Fruit fly (Drosophila melanogaster) whole organism, prepupa: ENCODE data around the gene Targ2.

ENCODE experiments used
- CG10631 ChIP-seq: fragments of 200-800 bp; sonication (Bioruptor generic); optimal IDR thresholded peaks from 2 replicates; lab custom pipeline; 2016; ENCODE audit warnings: missing biosample characterization, missing genetic modification characterization
- CG10669 ChIP-seq: fragments of 200-800 bp; sonication (Bioruptor generic); optimal IDR thresholded peaks from 3 replicates; lab custom pipeline; 2018; ENCODE audit warnings: missing biosample characterization, mild to moderate bottlenecking, missing genetic modification characterization, moderate library complexity
- CG11294 ChIP-seq: fragments of 200-800 bp; sonication (Bioruptor generic); IDR thresholded peaks from 2 replicates; pipeline ENCODE4 v1.3.6; 2022; ENCODE audit warnings: missing biosample characterization, missing genetic modification characterization
- CG11762 ChIP-seq: fragments of 200-800 bp; sonication (Bioruptor generic); optimal IDR thresholded peaks from 3 replicates; lab custom pipeline; 2016; ENCODE audit warnings: missing biosample characterization, missing genetic modification characterization; ENCODE audit not compliant: insufficient read depth
- CG11902 ChIP-seq: fragments of 200-800 bp; sonication (Bioruptor generic); optimal IDR thresholded peaks from 3 replicates; lab custom pipeline; 2016; ENCODE audit warnings: missing biosample characterization, missing genetic modification characterization
- CG1621 ChIP-seq: fragments of 200-800 bp; sonication (Bioruptor generic); optimal IDR thresholded peaks from 3 replicates; lab custom pipeline; 2018; ENCODE audit warnings: missing biosample characterization, mild to moderate bottlenecking, missing genetic modification characterization
- CG16779 ChIP-seq: fragments of 200-800 bp; sonication (Bioruptor generic); optimal IDR thresholded peaks from 3 replicates; lab custom pipeline; 2017; ENCODE audit warnings: missing biosample characterization, mild to moderate bottlenecking, missing genetic modification characterization
- CG3032 ChIP-seq: fragments of 200-800 bp; optimal IDR thresholded peaks from 2 replicates; lab custom pipeline; 2019; ENCODE audit warnings: missing biosample characterization, mild to moderate bottlenecking, missing genetic modification characterization, moderate library complexity
- CG32006 ChIP-seq: fragments of 200-800 bp; sonication (Bioruptor generic); optimal IDR thresholded peaks from 3 replicates; lab custom pipeline; 2017; ENCODE audit warnings: missing biosample characterization, mild to moderate bottlenecking, missing genetic modification characterization
- CG3919 ChIP-seq: fragments of 200-800 bp; sonication (Bioruptor generic); optimal IDR thresholded peaks from 3 replicates; lab custom pipeline; 2016; ENCODE audit warnings: missing biosample characterization, missing genetic modification characterization
- CG4318 ChIP-seq: fragments of 200-800 bp; sonication (Bioruptor generic); optimal IDR thresholded peaks from 3 replicates; lab custom pipeline; 2017; ENCODE audit warnings: missing biosample characterization, mild to moderate bottlenecking, missing genetic modification characterization
- CG6163 ChIP-seq: fragments of 200-800 bp; sonication (Bioruptor generic); IDR thresholded peaks from 3 replicates; pipeline ENCODE4 v1.3.6; 2022; ENCODE audit warnings: missing biosample characterization, missing genetic modification characterization
- CG6276 ChIP-seq: fragments of 200-800 bp; sonication (Bioruptor generic); optimal IDR thresholded peaks from 2 replicates; lab custom pipeline; 2017; ENCODE audit warnings: missing biosample characterization, mild to moderate bottlenecking, missing genetic modification characterization
- CG6808 ChIP-seq: fragments of 200-800 bp; sonication (Bioruptor generic); optimal IDR thresholded peaks from 3 replicates; lab custom pipeline; 2017; ENCODE audit warnings: missing biosample characterization, missing genetic modification characterization, mild to moderate bottlenecking, moderate library complexity, missing genetic modification reagents
- CG7368 ChIP-seq: fragments of 200-800 bp; sonication (Bioruptor generic); optimal IDR thresholded peaks from 3 replicates; lab custom pipeline; 2016; ENCODE audit warnings: missing biosample characterization, missing genetic modification characterization
- CG8319 ChIP-seq: fragments of 200-800 bp; sonication (Bioruptor generic); optimal IDR thresholded peaks from 3 replicates; lab custom pipeline; 2016; ENCODE audit warnings: missing biosample characterization, missing genetic modification characterization
- CG8632 ChIP-seq: fragments of 200-800 bp; sonication (Bioruptor generic); optimal IDR thresholded peaks from 3 replicates; lab custom pipeline; 2016; ENCODE audit warnings: missing biosample characterization, missing genetic modification characterization
- Eip75B ChIP-seq: fragments of 200-800 bp; sonication (Bioruptor generic); optimal IDR thresholded peaks from 3 replicates; lab custom pipeline; 2016; ENCODE audit warnings: missing biosample characterization, missing genetic modification characterization
- Eip78C ChIP-seq: fragments of 200-800 bp; sonication (Bioruptor generic); peaks from one replicate; lab custom pipeline; 2016; ENCODE audit warnings: missing biosample characterization, missing genetic modification characterization
- Eip93F ChIP-seq: fragments of 200-800 bp; sonication (Bioruptor generic); optimal IDR thresholded peaks from 2 replicates; lab custom pipeline; 2016; ENCODE audit warnings: missing biosample characterization, mild to moderate bottlenecking, missing genetic modification characterization
- Ets21C ChIP-seq: fragments of 200-800 bp; sonication (Bioruptor generic); optimal IDR thresholded peaks from 3 replicates; lab custom pipeline; 2016; ENCODE audit warnings: missing biosample characterization, missing genetic modification characterization
- Gug ChIP-seq: fragments of 200-800 bp; sonication (Bioruptor generic); IDR thresholded peaks from 2 replicates; pipeline ENCODE4 v1.3.6; 2022; ENCODE audit warnings: missing biosample characterization, missing genetic modification characterization
- Hr38 ChIP-seq: sonication (Bioruptor generic); optimal IDR thresholded peaks from 2 replicates; lab custom pipeline; 2016; ENCODE audit warnings: missing biosample characterization, missing genetic modification characterization
- Hr39 ChIP-seq: fragments of 200-800 bp; sonication (Bioruptor generic); optimal IDR thresholded peaks from 2 replicates; lab custom pipeline; 2016; ENCODE audit warnings: missing biosample characterization, missing genetic modification characterization
- Hr4 ChIP-seq: fragments of 200-800 bp; sonication (Bioruptor generic); optimal IDR thresholded peaks from 3 replicates; lab custom pipeline; 2016; ENCODE audit warnings: missing biosample characterization, missing genetic modification characterization
- Met ChIP-seq: fragments of 200-800 bp; sonication (Bioruptor generic); optimal IDR thresholded peaks from 3 replicates; lab custom pipeline; 2016; ENCODE audit warnings: missing biosample characterization, missing genetic modification characterization
- OdsH ChIP-seq: fragments of 200-800 bp; sonication (Bioruptor generic); optimal IDR thresholded peaks from 3 replicates; lab custom pipeline; 2016; ENCODE audit warnings: missing biosample characterization, missing genetic modification characterization
- Smox ChIP-seq: fragments of 200-800 bp; sonication (Bioruptor generic); optimal IDR thresholded peaks from 3 replicates; lab custom pipeline; 2016; ENCODE audit warnings: missing biosample characterization, missing genetic modification characterization
- Sox102F ChIP-seq: fragments of 200-800 bp; sonication (Bioruptor generic); optimal IDR thresholded peaks from 2 replicates; lab custom pipeline; 2016; ENCODE audit warnings: missing biosample characterization, mild to moderate bottlenecking, missing genetic modification characterization
- Sox15 ChIP-seq: fragments of 200-800 bp; sonication (Bioruptor generic); optimal IDR thresholded peaks from 3 replicates; lab custom pipeline; 2016; ENCODE audit warnings: missing biosample characterization, missing genetic modification characterization
- achi ChIP-seq: fragments of 200-800 bp; sonication (Bioruptor generic); optimal IDR thresholded peaks from 3 replicates; lab custom pipeline; 2016; ENCODE audit warnings: missing biosample characterization, missing genetic modification characterization
- acj6 ChIP-seq: fragments of 200-800 bp; sonication (Bioruptor generic); optimal IDR thresholded peaks from 3 replicates; lab custom pipeline; 2016; ENCODE audit warnings: missing biosample characterization, missing genetic modification characterization
- cyc ChIP-seq: fragments of 200-800 bp; sonication (Bioruptor generic); optimal IDR thresholded peaks from 3 replicates; lab custom pipeline; 2016; ENCODE audit warnings: missing biosample characterization, missing genetic modification characterization
- eg ChIP-seq: fragments of 200-800 bp; sonication (Bioruptor generic); IDR thresholded peaks from 3 replicates; pipeline ENCODE4 v1.3.6; 2022; ENCODE audit warnings: missing biosample characterization, missing genetic modification characterization
- fd59A ChIP-seq: fragments of 200-800 bp; sonication (Bioruptor generic); optimal IDR thresholded peaks from 2 replicates; lab custom pipeline; 2017; ENCODE audit warnings: missing biosample characterization, mild to moderate bottlenecking, missing genetic modification characterization, missing genetic modification reagents
- fd85E ChIP-seq: fragments of 200-800 bp; sonication (Bioruptor generic); optimal IDR thresholded peaks from 3 replicates; lab custom pipeline; 2016; ENCODE audit warnings: missing biosample characterization, missing genetic modification characterization
- fkh ChIP-seq: fragments of 200-800 bp; sonication (Bioruptor generic); optimal IDR thresholded peaks from 3 replicates; lab custom pipeline; 2017; ENCODE audit warnings: missing biosample characterization, mild to moderate bottlenecking, missing genetic modification characterization, moderate library complexity
- net ChIP-seq: fragments of 200-800 bp; sonication (Bioruptor generic); optimal IDR thresholded peaks from 3 replicates; lab custom pipeline; 2016; ENCODE audit warnings: missing biosample characterization, missing genetic modification characterization
- salr ChIP-seq, 2 experiments: fragments of 200-800 bp; sonication (Bioruptor generic); optimal IDR thresholded peaks; 3 replicates each; lab custom pipeline; 2016 to 2018; ENCODE audit warnings: missing biosample characterization in 2 of 2, missing genetic modification characterization in 2 of 2, mild to moderate bottlenecking in 1 of 2
- spab ChIP-seq: fragments of 200-800 bp; sonication (Bioruptor generic); optimal IDR thresholded peaks from 2 replicates; lab custom pipeline; 2017; ENCODE audit warnings: missing biosample characterization, mild to moderate bottlenecking, missing genetic modification characterization, missing genetic modification reagents
- ss ChIP-seq, 2 experiments: fragments of 200-800 bp; sonication (Bioruptor generic); optimal IDR thresholded peaks; 2 replicates in 1 of 2; 3 replicates in 1 of 2; lab custom pipeline; 2017 to 2018; ENCODE audit warnings: mild to moderate bottlenecking in 2 of 2, missing biosample characterization in 2 of 2, missing genetic modification characterization in 2 of 2, moderate library complexity in 1 of 2
- svp ChIP-seq: fragments of 200-800 bp; sonication (Bioruptor generic); peaks from one replicate; lab custom pipeline; 2016; ENCODE audit warnings: missing biosample characterization, missing genetic modification characterization
- vri ChIP-seq: fragments of 200-800 bp; sonication (Bioruptor generic); optimal IDR thresholded peaks from 3 replicates; lab custom pipeline; 2016; ENCODE audit warnings: missing biosample characterization, mild to moderate bottlenecking, missing genetic modification characterization

The Targ2 gene

DNA sequence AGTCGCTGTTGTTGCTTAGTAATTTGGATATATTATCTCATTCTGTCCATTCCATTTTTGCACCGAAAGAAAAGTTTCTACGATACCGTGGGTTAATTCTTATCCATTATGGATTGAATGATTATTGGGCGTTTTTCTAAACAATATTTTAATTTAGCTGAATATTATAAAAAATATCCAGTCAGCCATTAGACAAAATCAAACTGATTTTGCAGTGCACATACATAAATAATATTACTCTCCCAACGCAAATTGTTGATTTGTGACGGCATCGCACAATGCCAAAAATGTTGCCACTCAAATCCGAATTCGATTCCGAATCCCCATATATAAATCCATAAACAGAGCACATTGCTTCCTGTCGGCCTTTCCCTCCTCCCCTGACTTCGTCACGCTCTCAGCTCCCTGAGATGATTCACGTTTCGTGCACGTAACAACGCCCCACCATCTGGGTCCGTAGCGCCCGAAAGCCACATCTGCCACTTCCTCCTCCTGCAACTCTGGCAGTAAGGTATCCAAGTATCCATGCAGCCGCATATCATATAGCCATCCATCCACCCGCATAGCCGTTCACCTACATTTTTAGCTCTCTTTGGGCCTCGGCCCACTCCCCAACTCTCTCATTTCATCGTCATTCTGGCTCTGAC lies 26.0 kb downstream of the Targ2 start (continued):
- TF ChIP-seq CG6808 (GFP tag; lab: Kevin White, UChicago) = peak; percentile 14
- TF ChIP-seq CG4318 (GFP tag; lab: Kevin White, UChicago) = no peak
- peak; percentile 15 for TF ChIP-seq CG3032 (tag; lab: Kevin White, UChicago)

- TF ChIP-seq Eip78C (GFP tag; lab: Kevin White, UChicago) = no peak
- no peak for TF ChIP-seq eg (GFP tag; lab: Robert Waterston, UW)
- no peak for TF ChIP-seq net (GFP tag; lab: Kevin White, UChicago)
- TF ChIP-seq CG6808 (GFP tag; lab: Kevin White, UChicago) = peak; percentile 1
- TF ChIP-seq achi (GFP tag; lab: Kevin White, UChicago) = no peak
- no peak for TF ChIP-seq CG3919 (GFP tag; lab: Kevin White, UChicago)
- TF ChIP-seq OdsH (GFP tag; lab: Kevin White, UChicago) = no peak
- no peak for TF ChIP-seq Sox102F (GFP tag; lab: Kevin White, UChicago)
- peak in 1 of 2 experiments; percentile 1 for TF ChIP-seq ss (GFP tag; optimal IDR thresholded peaks at IDR 0.05; lab: Kevin White, UChicago)
Measured at dm6 chr3L:21176276-21176934, 26.6 kb downstream of the Targ2 start.

DNA sequence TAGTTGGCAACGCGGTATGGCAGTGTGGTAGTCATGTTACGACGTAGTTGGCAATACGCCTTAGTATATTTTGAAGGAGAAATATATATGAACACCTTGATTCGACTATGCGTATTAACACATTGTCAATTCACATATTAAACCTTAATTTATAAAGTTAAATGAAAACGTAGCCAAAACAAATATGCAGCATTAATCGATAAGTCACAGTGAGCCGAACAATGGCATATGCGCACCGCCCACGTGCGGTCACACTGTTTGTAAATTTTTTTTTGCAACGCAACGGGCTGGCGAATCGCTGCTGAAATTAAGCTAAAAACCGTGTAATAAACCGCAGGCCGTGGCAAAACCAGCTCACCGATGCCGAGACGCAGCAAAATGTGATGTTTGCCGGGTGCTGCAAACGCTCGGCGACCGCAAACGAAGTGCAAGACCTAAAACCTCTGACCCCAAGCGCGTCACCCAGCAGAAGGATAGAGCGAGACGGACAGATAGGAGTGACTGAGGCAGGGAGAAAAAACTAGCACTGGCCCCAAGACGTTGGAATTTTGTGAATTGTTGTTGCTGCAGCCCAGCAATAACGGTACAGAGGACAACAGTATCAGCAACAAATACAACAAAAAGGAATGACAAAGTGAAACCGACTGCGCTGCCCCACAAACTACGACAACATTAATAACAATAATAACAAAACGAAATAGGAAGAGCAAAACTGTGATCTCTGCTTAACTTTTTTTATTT lies 27.3 kb downstream of the Targ2 start:
- TF ChIP-seq CG11902 (GFP tag; lab: Kevin White, UChicago) (no peak), cyc (no peak), Ets21C (GFP tag; lab: Kevin White, UChicago) (no peak), Hr4 (GFP tag; lab: Kevin White, UChicago) (no peak), Met (GFP tag; lab: Kevin White, UChicago) (no peak), CG7368 (GFP tag; lab: Kevin White, UChicago) (no peak), fkh (GFP tag; lab: Kevin White, UChicago) (peak; percentile 48), vri (GFP tag; lab: Kevin White, UChicago) (no peak), Eip93F (GFP tag; lab: Kevin White, UChicago) (no peak), CG1621 (peak; percentile 5), CG11294 (GFP tag; lab: Robert Waterston, UW) (no peak), OdsH (GFP tag; lab: Kevin White, UChicago) (no peak), CG10631 (GFP tag; lab: Kevin White, UChicago) (no peak), CG11762 (GFP tag; lab: Kevin White, UChicago) (no peak), CG32006 (GFP tag; lab: Kevin White, UChicago) (no peak), Hr38 (GFP tag; lab: Kevin White, UChicago) (no peak), net (GFP tag; lab: Kevin White, UChicago) (no peak), spab (GFP tag; lab: Kevin White, UChicago) (no peak), fd59A (GFP tag; lab: Kevin White, UChicago) (no peak), ss (GFP tag; optimal IDR thresholded peaks at IDR 0.05; lab: Kevin White, UChicago) (peak in 1 of 2 experiments; percentile 30), CG10669 (GFP tag; lab: Kevin White, UChicago) (no peak), acj6 (GFP tag; lab: Kevin White, UChicago) (no peak), Smox (GFP tag; lab: Kevin White, UChicago) (no peak), Gug (GFP tag; lab: Robert Waterston, UW) (no peak), Hr39 (peak; percentile 6), Sox102F (GFP tag; lab: Kevin White, UChicago) (no peak), CG16779 (no peak), svp (GFP tag; lab: Kevin White, UChicago) (peak; percentile 100), CG3032 (tag; lab: Kevin White, UChicago) (no peak), CG4318 (GFP tag; lab: Kevin White, UChicago) (no peak), CG8319 (GFP tag; lab: Kevin White, UChicago) (no peak), CG6163 (GFP tag; lab: Robert Waterston, UW) (no peak), Sox15 (GFP tag; lab: Kevin White, UChicago) (no peak), CG6808 (GFP tag; lab: Kevin White, UChicago) (peak; percentile 23), fd85E (no peak), CG6276 (GFP tag; lab: Kevin White, UChicago) (peak; percentile 4), salr (GFP tag; optimal IDR thresholded peaks at IDR 0.05; lab: Kevin White, UChicago) (no peak), CG8632 (GFP tag; lab: Kevin White, UChicago) (no peak), Eip75B (no peak)
